Fruit fly (Drosophila melanogaster): Measurements from ENCODE around the gene sfl.
A peak's percentile ranks its signal among the peaks of the same experiment; 100 is the strongest.

Gene sfl

DNA sequence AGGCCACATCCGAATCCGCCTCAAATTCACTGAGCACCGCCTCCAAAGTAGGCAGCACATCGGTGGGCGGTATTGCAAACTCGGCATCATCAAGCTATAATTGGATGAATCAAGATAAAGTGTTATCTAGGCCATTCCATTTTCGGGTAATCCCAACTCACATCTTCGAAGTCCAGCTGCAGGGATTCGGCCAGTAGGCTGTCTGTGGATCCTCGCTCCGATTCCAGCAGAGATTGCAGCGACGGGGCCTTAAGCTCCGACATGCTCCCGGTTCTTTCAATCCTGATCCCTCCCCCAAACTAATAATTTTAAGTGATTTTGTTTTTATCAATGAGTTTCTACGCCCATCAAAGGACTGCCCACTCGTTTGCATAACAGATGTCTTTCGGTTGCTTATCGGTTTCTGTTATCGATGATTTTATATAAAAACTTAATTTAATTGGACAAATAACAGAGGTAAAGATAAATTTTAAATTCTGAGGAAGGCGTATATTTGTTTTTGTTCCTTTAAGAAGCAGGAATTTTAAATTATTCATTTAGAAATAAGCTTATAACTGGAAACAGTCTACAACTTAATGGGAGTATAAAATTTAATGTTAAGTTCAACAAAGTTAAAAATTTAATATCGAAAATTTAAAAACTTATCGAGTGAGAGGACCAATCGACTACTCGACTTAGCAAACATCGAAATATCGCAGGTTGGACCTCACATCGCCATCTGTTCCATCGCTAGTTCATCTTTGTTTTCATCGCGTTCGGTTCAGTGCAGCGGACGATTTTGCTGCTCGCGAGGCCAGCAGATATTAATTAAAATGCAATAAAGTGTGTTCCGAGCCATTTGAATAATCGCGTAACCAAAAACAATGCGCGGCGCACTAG lies at the start of gene sfl, which contains the start of gene Vps8 (continued):
- TF ChIP-seq lilli (GFP tag; optimal IDR thresholded peaks at IDR 0.05) (peak; percentile 66), caup (GFP tag; optimal IDR thresholded peaks at IDR 0.05; ENCODE audit: severe bottlenecking) (no peak), ab (GFP tag; optimal IDR thresholded peaks at IDR 0.05) (no peak), CG3407 (GFP tag; optimal IDR thresholded peaks at IDR 0.05) (no peak), fu2 (GFP tag; optimal IDR thresholded peaks at IDR 0.05) (no peak), Dll (GFP tag; IDR thresholded peaks at IDR 0.05; ENCODE audit: partially characterized antibody) (peak; percentile 91), CG8359 (GFP tag; optimal IDR thresholded peaks at IDR 0.05; ENCODE audit: borderline replicate concordance) (no peak), CG30020 (tag; optimal IDR thresholded peaks at IDR 0.05) (no peak), CG13624 (GFP tag; optimal IDR thresholded peaks at IDR 0.05) (peak; percentile 47), CG17385 (GFP tag; optimal IDR thresholded peaks at IDR 0.05) (peak; percentile 2), CG7987 (GFP tag; optimal IDR thresholded peaks at IDR 0.05) (no peak), btn (GFP tag; optimal IDR thresholded peaks at IDR 0.05) (no peak), Opbp (GFP tag; IDR thresholded peaks at IDR 0.05; ENCODE audit: partially characterized antibody) (peak; percentile 87), sd (tag; optimal IDR thresholded peaks at IDR 0.05) (no peak), fd96Cb (tag; optimal IDR thresholded peaks at IDR 0.05) (no peak), schlank (tag; optimal IDR thresholded peaks at IDR 0.05) (no peak), Camta (GFP tag; optimal IDR thresholded peaks at IDR 0.05) (no peak), nerfin-2 (GFP tag; IDR thresholded peaks at IDR 0.05; ENCODE audit: partially characterized antibody) (peak; percentile 89), Atf3 (GFP tag; optimal IDR thresholded peaks at IDR 0.05) (no peak), eve (GFP tag; optimal IDR thresholded peaks at IDR 0.05) (no peak), pum (GFP tag; optimal IDR thresholded peaks at IDR 0.05) (peak; percentile 19), abd-A (tag; optimal IDR thresholded peaks at IDR 0.05) (peak; percentile 38), ewg (GFP tag; optimal IDR thresholded peaks at IDR 0.05) (no peak), CG31388 (GFP tag; optimal IDR thresholded peaks at IDR 0.05) (no peak), CG1647 (GFP tag; optimal IDR thresholded peaks at IDR 0.05) (no peak), CG18599 (GFP tag; optimal IDR thresholded peaks at IDR 0.05) (peak; percentile 35), sc (optimal IDR thresholded peaks at IDR 0.05) (no peak), sc (GFP tag; optimal IDR thresholded peaks at IDR 0.05) (no peak), ham (GFP tag; IDR thresholded peaks at IDR 0.05) (no peak), CG3281 (GFP tag; optimal IDR thresholded peaks at IDR 0.05) (peak; percentile 21), HmgZ (tag; optimal IDR thresholded peaks at IDR 0.05) (no peak), sens (GFP tag) (peak; percentile 88), vvl (GFP tag; IDR thresholded peaks at IDR 0.05) (0 out of 2 replicates have a peak, but pooled peaks have one; percentile 37), sim (GFP tag; IDR thresholded peaks at IDR 0.05) (no peak), CG10979 (tag; optimal IDR thresholded peaks at IDR 0.05) (peak; percentile 26), gro (GFP tag; optimal IDR thresholded peaks at IDR 0.05) (peak; percentile 18), crc (GFP tag; optimal IDR thresholded peaks at IDR 0.05) (no peak), Hr3 (GFP tag; optimal IDR thresholded peaks at IDR 0.05) (peak; percentile 13), zen (tag; optimal IDR thresholded peaks at IDR 0.05) (no peak), Dp (GFP tag; optimal IDR thresholded peaks at IDR 0.05) (peak; percentile 32), mirr (GFP tag; optimal IDR thresholded peaks at IDR 0.05) (no peak), Awh (GFP tag; IDR thresholded peaks at IDR 0.05) (no peak), tx (GFP tag; optimal IDR thresholded peaks at IDR 0.05) (no peak), run (tag; optimal IDR thresholded peaks at IDR 0.05) (no peak), CG9797 (GFP tag; optimal IDR thresholded peaks at IDR 0.05) (peak; percentile 10), CG11398 (GFP tag; optimal IDR thresholded peaks at IDR 0.05) (no peak), repo (GFP tag; optimal IDR thresholded peaks at IDR 0.05) (no peak), ci (GFP tag; IDR thresholded peaks at IDR 0.05) (peak; percentile 25; the same call in 1 of the 3 replicates), H15 (GFP tag; IDR thresholded peaks at IDR 0.05) (no peak)
